Worm (Caenorhabditis elegans): ENCODE results near the gene str-48.
A peak's percentile ranks its signal among the peaks of the same experiment; 100 is the strongest.

The str-48 gene

DNA sequence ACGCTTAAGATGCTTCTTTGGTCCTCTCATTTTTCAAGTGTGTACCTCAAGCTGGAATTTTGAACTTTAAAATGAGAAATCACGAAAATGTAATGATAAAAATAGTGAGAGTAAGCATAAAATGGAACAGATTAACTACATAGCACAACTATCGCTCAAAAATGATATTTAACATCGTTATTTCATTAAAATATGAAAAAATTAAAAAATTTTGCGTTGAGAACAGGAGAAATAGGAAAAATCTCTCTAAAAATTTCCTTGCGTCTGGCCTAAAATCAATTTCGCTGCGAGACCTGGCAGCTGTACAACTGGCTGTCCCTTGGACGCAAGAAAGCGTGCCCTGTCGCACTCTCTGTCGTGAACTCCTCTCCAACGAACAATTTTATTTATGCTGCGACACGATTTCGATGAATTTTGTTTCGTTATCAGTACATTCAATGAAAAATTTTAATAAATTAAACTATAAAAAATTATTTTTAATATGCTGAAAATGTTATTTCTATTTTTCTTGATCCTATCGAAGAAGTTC, 37.1 kb upstream of the str-48 start, which contains the start of gene rps-4 (continued):
- TF ChIP-seq nhr-76 (tag; optimal IDR thresholded peaks at IDR 0.05) = no peak

ce11 chrIV:7094216-7094758, 27.5 kb upstream of the str-48 start, which contains the start of gene deb-1:
TSS of gene deb-1 (minus strand) at chrIV:7094266.
- TF ChIP-seq elt-1 (tag; optimal IDR thresholded peaks at IDR 0.05) (no peak), pha-4 (tag; optimal IDR thresholded peaks at IDR 0.05) (peak; percentile 85), pqm-1 (tag; optimal IDR thresholded peaks at IDR 0.05) (peak; percentile 24), elt-2 (tag; optimal IDR thresholded peaks at IDR 0.05) (peak; percentile 75), lin-39 (tag; optimal IDR thresholded peaks at IDR 0.05) (no peak), R02D3.7 (tag; optimal IDR thresholded peaks at IDR 0.05) (no peak), eor-1 (tag; optimal IDR thresholded peaks at IDR 0.05) (no peak)

DNA sequence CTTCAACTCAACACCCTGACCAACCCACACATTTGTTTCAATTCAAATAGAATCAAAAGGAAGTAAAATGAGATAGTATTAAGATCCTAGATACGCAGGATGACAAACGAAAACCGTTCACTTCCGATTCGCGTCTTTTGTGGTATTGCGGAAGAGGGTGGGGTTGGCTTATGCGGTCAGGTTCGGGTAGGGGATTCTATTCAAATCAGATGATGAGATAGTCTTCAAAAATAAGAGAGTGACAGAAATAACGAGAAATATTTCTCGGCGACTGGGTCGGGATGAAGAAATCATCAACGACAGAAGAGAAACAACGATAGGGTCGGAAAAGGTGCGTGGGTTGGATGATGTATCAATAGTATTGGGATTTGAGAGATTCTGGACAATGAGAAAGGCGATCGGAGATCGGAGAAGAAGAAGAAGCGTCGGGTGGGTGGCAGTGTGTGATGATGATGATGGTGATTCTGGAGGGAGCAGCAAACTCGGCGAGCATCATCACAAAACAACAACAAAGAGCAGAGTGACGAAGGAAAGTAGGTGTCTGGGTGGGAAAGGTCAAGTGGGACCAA, 26.3 kb upstream of the str-48 start:
- TF ChIP-seq nhr-28 (tag; optimal IDR thresholded peaks at IDR 0.05) (no peak), eor-1 (tag; optimal IDR thresholded peaks at IDR 0.05) (no peak), nhr-67 (tag; optimal IDR thresholded peaks at IDR 0.05) (no peak), pqm-1 (tag; optimal IDR thresholded peaks at IDR 0.05) (no peak), ama-1 (optimal IDR thresholded peaks at IDR 0.05) (no peak), mdl-1 (tag; optimal IDR thresholded peaks at IDR 0.05) (no peak), nfya-1 (tag; optimal IDR thresholded peaks at IDR 0.05; ENCODE audit: insufficient read depth) (no peak), nhr-237 (tag; optimal IDR thresholded peaks at IDR 0.05) (no peak), elt-2 (tag; optimal IDR thresholded peaks at IDR 0.05) (no peak), pha-4 (tag; optimal IDR thresholded peaks at IDR 0.05) (peak; percentile 24), ceh-9 (tag; optimal IDR thresholded peaks at IDR 0.05) (no peak), ceh-28 (tag; optimal IDR thresholded peaks at IDR 0.05) (no peak), lsy-12 (tag; optimal IDR thresholded peaks at IDR 0.05) (no peak), nhr-23 (tag; optimal IDR thresholded peaks at IDR 0.05) (peak; percentile 72), aly-2 (tag; optimal IDR thresholded peaks at IDR 0.05) (no peak), nhr-76 (tag; optimal IDR thresholded peaks at IDR 0.05) (no peak), egl-27 (tag; optimal IDR thresholded peaks at IDR 0.05) (no peak), snpc-4 (tag; optimal IDR thresholded peaks at IDR 0.05) (peak; percentile 43), sea-2 (GFP tag; optimal IDR thresholded peaks at IDR 0.05) (no peak)

DNA sequence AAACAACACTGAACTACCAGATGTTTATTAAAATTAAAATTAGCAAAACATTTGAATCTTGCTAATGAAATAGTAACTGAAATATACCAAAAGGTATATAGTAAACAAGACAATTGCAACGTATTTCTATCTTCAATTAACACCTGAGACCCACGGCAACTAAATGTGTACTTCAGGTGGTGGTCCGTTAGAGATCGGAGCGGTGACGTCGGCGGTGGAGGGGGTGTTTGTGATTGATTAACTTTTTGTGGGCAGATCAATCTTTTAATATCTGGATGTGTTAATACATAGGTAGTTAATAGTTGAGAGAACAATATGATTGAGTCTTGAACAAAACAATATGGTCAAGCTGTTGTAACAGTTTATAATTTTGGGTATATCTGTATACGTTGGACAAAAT, 25.7 kb upstream of the str-48 start:
- TF ChIP-seq nhr-12 (tag; optimal IDR thresholded peaks at IDR 0.05) = no peak
- no peak for TF ChIP-seq unc-62 (GFP tag; optimal IDR thresholded peaks at IDR 0.05)
- TF ChIP-seq ama-1 (optimal IDR thresholded peaks at IDR 0.05) = no peak
- TF ChIP-seq lin-39 (tag; optimal IDR thresholded peaks at IDR 0.05) = peak; percentile 0
- no peak for TF ChIP-seq fos-1 (tag; optimal IDR thresholded peaks at IDR 0.05)
- TF ChIP-seq lin-15B (tag; optimal IDR thresholded peaks at IDR 0.05) = no peak

ce11 chrIV:7097450-7097849, 24.4 kb upstream of the str-48 start:
- TF ChIP-seq nhr-25 (tag; optimal IDR thresholded peaks at IDR 0.05) = no peak
- no peak for TF ChIP-seq fos-1 (tag; optimal IDR thresholded peaks at IDR 0.05)
- TF ChIP-seq lin-39 (tag; optimal IDR thresholded peaks at IDR 0.05) = no peak
- no peak for TF ChIP-seq unc-39 (tag; optimal IDR thresholded peaks at IDR 0.05)
- TF ChIP-seq ceh-28 (tag; optimal IDR thresholded peaks at IDR 0.05) = no peak
- no peak for TF ChIP-seq nhr-43 (tag; optimal IDR thresholded peaks at IDR 0.05; ENCODE audit: poor library complexity, severe bottlenecking)
- no peak for TF ChIP-seq unc-62 (GFP tag; optimal IDR thresholded peaks at IDR 0.05)
- TF ChIP-seq fkh-10 (GFP tag; optimal IDR thresholded peaks at IDR 0.05) = no peak
- no peak for TF ChIP-seq daf-12 (tag; optimal IDR thresholded peaks at IDR 0.05)
- no peak for TF ChIP-seq lsy-12 (tag; optimal IDR thresholded peaks at IDR 0.05)
- no peak for TF ChIP-seq pqm-1 (tag; optimal IDR thresholded peaks at IDR 0.05)
- no peak for TF ChIP-seq nhr-77 (tag; optimal IDR thresholded peaks at IDR 0.05)
- no peak for TF ChIP-seq eor-1 (tag; optimal IDR thresholded peaks at IDR 0.05)
- TF ChIP-seq nhr-28 (tag; optimal IDR thresholded peaks at IDR 0.05) = no peak

All from whole organism, L3 larva.